Worm (Caenorhabditis elegans) whole organism, mixed stage, embryonic: ENCODE results near the gene F01G10.9.

Experiments
- bed-3 ChIP-seq: fragments of 200-800 bp; sonication (Bioruptor generic); optimal IDR thresholded peaks from 3 replicates; lab custom pipeline; 2018; ENCODE audit warnings: mild to moderate bottlenecking, missing genetic modification characterization, moderate library complexity, missing compliant biosample characterization
- blmp-1 ChIP-seq: fragments of 150-350 bp; optimal IDR thresholded peaks from 2 replicates; lab custom pipeline; 2014; ENCODE audit warnings: missing biosample characterization, missing genetic modification characterization
- ces-1 ChIP-seq: fragments of 150-350 bp; optimal IDR thresholded peaks from 2 replicates; lab custom pipeline; 2014; ENCODE audit warnings: missing biosample characterization, missing genetic modification reagents, missing genetic modification characterization
- elt-1 ChIP-seq: sonication (generic microtip); optimal IDR thresholded peaks from 2 replicates; lab custom pipeline; 2017; ENCODE audit warnings: missing genetic modification characterization, mild to moderate bottlenecking, missing compliant biosample characterization, antibody characterized with exemption, moderate library complexity, borderline replicate concordance; ENCODE audit not compliant: insufficient read depth
- elt-3 ChIP-seq: fragments of 150-350 bp; optimal IDR thresholded peaks from 2 replicates; lab custom pipeline; 2014; ENCODE audit warnings: missing biosample characterization, missing genetic modification characterization
- nhr-12 ChIP-seq: fragments of 150-350 bp; optimal IDR thresholded peaks from 2 replicates; lab custom pipeline; 2014; ENCODE audit warnings: missing biosample characterization, missing genetic modification characterization
- nhr-237 ChIP-seq: fragments of 150-350 bp; optimal IDR thresholded peaks from 2 replicates; lab custom pipeline; 2014; ENCODE audit warnings: missing biosample characterization, missing genetic modification characterization
- nhr-28 ChIP-seq: fragments of 150-350 bp; optimal IDR thresholded peaks from 2 replicates; lab custom pipeline; 2014; ENCODE audit warnings: missing biosample characterization, missing genetic modification characterization
- pha-4 ChIP-seq: fragments of 150-350 bp; optimal IDR thresholded peaks from 2 replicates; lab custom pipeline; 2018; ENCODE audit warnings: missing biosample characterization, missing genetic modification reagents, missing genetic modification characterization
- unc-62 ChIP-seq: fragments of 150-350 bp; optimal IDR thresholded peaks from 2 replicates; lab custom pipeline; 2014; ENCODE audit warnings: missing biosample characterization, missing genetic modification reagents, missing genetic modification characterization

DNA sequence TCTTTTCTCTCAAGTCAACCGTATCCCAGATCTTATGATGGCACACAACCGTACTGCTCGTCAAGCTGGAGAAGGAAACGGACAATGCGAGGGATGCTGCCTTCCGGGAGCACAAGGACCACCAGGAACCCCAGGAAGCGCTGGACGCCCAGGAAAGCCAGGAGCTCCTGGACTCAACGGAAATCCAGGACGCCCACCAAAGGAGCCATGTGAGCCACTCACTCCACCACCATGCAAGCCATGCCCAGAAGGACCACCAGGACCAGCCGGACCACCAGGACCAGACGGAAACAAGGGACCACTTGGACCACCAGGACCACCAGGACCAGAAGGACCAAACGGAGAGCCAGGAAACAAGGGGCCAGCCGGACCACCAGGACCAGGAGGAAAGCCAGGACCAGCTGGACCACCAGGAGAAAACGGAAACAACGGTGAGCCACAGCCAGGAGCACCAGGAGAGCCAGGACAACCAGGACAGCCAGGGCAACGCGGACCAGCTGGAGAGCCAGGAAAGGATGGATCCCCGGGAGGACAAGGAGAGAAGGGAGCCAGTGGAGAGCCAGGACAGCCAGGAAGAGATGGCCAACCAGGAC, 42.7 kb downstream of the F01G10.9 start:
- TF ChIP-seq elt-3 (tag; lab: Kevin White, UChicago) (no peak), nhr-28 (tag; lab: Kevin White, UChicago) (no peak), nhr-12 (tag; lab: Kevin White, UChicago) (no peak), bed-3 (GFP tag; lab: Kevin White, UChicago) (no peak), elt-1 (tag; lab: Kevin White, UChicago) (no peak), nhr-237 (tag; lab: Kevin White, UChicago) (no peak), pha-4 (no peak), unc-62 (GFP tag; lab: Kevin White, UChicago) (no peak), blmp-1 (tag; lab: Kevin White, UChicago) (no peak), ces-1 (GFP tag; lab: Kevin White, UChicago) (no peak)
